Fruit fly (Drosophila melanogaster) whole organism, prepupa: ENCODE measurements around the gene Ugt316A1.

Experiments
- Blimp-1 ChIP-seq: fragments of 200-800 bp; sonication (Bioruptor generic); optimal IDR thresholded peaks from 3 replicates; lab custom pipeline; 2017; ENCODE audit warnings: missing biosample characterization, missing genetic modification characterization, mild to moderate bottlenecking, moderate library complexity, missing genetic modification reagents
- CG10669 ChIP-seq: fragments of 200-800 bp; sonication (Bioruptor generic); optimal IDR thresholded peaks from 3 replicates; lab custom pipeline; 2018; ENCODE audit warnings: missing biosample characterization, mild to moderate bottlenecking, missing genetic modification characterization, moderate library complexity
- CG11294 ChIP-seq: fragments of 200-800 bp; sonication (Bioruptor generic); IDR thresholded peaks from 2 replicates; pipeline ENCODE4 v1.3.6; 2022; ENCODE audit warnings: missing biosample characterization, missing genetic modification characterization
- CG11762 ChIP-seq: fragments of 200-800 bp; sonication (Bioruptor generic); optimal IDR thresholded peaks from 3 replicates; lab custom pipeline; 2016; ENCODE audit warnings: missing biosample characterization, missing genetic modification characterization; ENCODE audit not compliant: insufficient read depth
- CG15336 ChIP-seq: fragments of 200-800 bp; sonication (Bioruptor generic); IDR thresholded peaks from 2 replicates; pipeline ENCODE4 v1.3.6; 2022; ENCODE audit warnings: missing biosample characterization, missing genetic modification characterization
- CG1621 ChIP-seq: fragments of 200-800 bp; sonication (Bioruptor generic); optimal IDR thresholded peaks from 3 replicates; lab custom pipeline; 2018; ENCODE audit warnings: missing biosample characterization, mild to moderate bottlenecking, missing genetic modification characterization
- CG3032 ChIP-seq: fragments of 200-800 bp; optimal IDR thresholded peaks from 2 replicates; lab custom pipeline; 2019; ENCODE audit warnings: missing biosample characterization, mild to moderate bottlenecking, missing genetic modification characterization, moderate library complexity
- CG31627 ChIP-seq: fragments of 200-800 bp; sonication (Bioruptor generic); optimal IDR thresholded peaks from 3 replicates; lab custom pipeline; 2016; ENCODE audit warnings: missing biosample characterization, missing genetic modification characterization
- CG4318 ChIP-seq: fragments of 200-800 bp; sonication (Bioruptor generic); optimal IDR thresholded peaks from 3 replicates; lab custom pipeline; 2017; ENCODE audit warnings: missing biosample characterization, mild to moderate bottlenecking, missing genetic modification characterization
- CG6163 ChIP-seq: fragments of 200-800 bp; sonication (Bioruptor generic); IDR thresholded peaks from 3 replicates; pipeline ENCODE4 v1.3.6; 2022; ENCODE audit warnings: missing biosample characterization, missing genetic modification characterization
- CG6276 ChIP-seq: fragments of 200-800 bp; sonication (Bioruptor generic); optimal IDR thresholded peaks from 2 replicates; lab custom pipeline; 2017; ENCODE audit warnings: missing biosample characterization, mild to moderate bottlenecking, missing genetic modification characterization
- CG6854 ChIP-seq: fragments of 200-800 bp; sonication (Bioruptor generic); optimal IDR thresholded peaks from 2 replicates; lab custom pipeline; 2017; ENCODE audit warnings: missing biosample characterization, mild to moderate bottlenecking, missing genetic modification characterization
- CG7368 ChIP-seq: fragments of 200-800 bp; sonication (Bioruptor generic); optimal IDR thresholded peaks from 3 replicates; lab custom pipeline; 2016; ENCODE audit warnings: missing biosample characterization, missing genetic modification characterization
- CG8119 ChIP-seq: fragments of 200-800 bp; sonication (Bioruptor generic); IDR thresholded peaks from 3 replicates; pipeline ENCODE4 v1.3.6; 2022; ENCODE audit warnings: missing biosample characterization, missing genetic modification characterization
- CG8319 ChIP-seq: fragments of 200-800 bp; sonication (Bioruptor generic); optimal IDR thresholded peaks from 3 replicates; lab custom pipeline; 2016; ENCODE audit warnings: missing biosample characterization, missing genetic modification characterization
- CG8632 ChIP-seq: fragments of 200-800 bp; sonication (Bioruptor generic); optimal IDR thresholded peaks from 3 replicates; lab custom pipeline; 2016; ENCODE audit warnings: missing biosample characterization, missing genetic modification characterization
- CG9139 ChIP-seq: fragments of 200-800 bp; sonication (Bioruptor generic); optimal IDR thresholded peaks from 3 replicates; lab custom pipeline; 2017; ENCODE audit warnings: missing biosample characterization, mild to moderate bottlenecking, missing genetic modification characterization
- Eip75B ChIP-seq: fragments of 200-800 bp; sonication (Bioruptor generic); optimal IDR thresholded peaks from 3 replicates; lab custom pipeline; 2016; ENCODE audit warnings: missing biosample characterization, missing genetic modification characterization
- Eip78C ChIP-seq: fragments of 200-800 bp; sonication (Bioruptor generic); peaks from one replicate; lab custom pipeline; 2016; ENCODE audit warnings: missing biosample characterization, missing genetic modification characterization
- Eip93F ChIP-seq: fragments of 200-800 bp; sonication (Bioruptor generic); optimal IDR thresholded peaks from 2 replicates; lab custom pipeline; 2016; ENCODE audit warnings: missing biosample characterization, mild to moderate bottlenecking, missing genetic modification characterization
- Ets96B ChIP-seq: fragments of 200-800 bp; optimal IDR thresholded peaks from 2 replicates; lab custom pipeline; 2019; ENCODE audit warnings: missing biosample characterization, mild to moderate bottlenecking, missing genetic modification characterization, moderate library complexity
- Hr38 ChIP-seq: sonication (Bioruptor generic); optimal IDR thresholded peaks from 2 replicates; lab custom pipeline; 2016; ENCODE audit warnings: missing biosample characterization, missing genetic modification characterization
- Hr39 ChIP-seq: fragments of 200-800 bp; sonication (Bioruptor generic); optimal IDR thresholded peaks from 2 replicates; lab custom pipeline; 2016; ENCODE audit warnings: missing biosample characterization, missing genetic modification characterization
- Lpt ChIP-seq: fragments of 200-800 bp; sonication (Bioruptor generic); optimal IDR thresholded peaks from 3 replicates; lab custom pipeline; 2016; ENCODE audit warnings: missing biosample characterization, missing genetic modification characterization
- Met ChIP-seq: fragments of 200-800 bp; sonication (Bioruptor generic); optimal IDR thresholded peaks from 3 replicates; lab custom pipeline; 2016; ENCODE audit warnings: missing biosample characterization, missing genetic modification characterization
- OdsH ChIP-seq: fragments of 200-800 bp; sonication (Bioruptor generic); optimal IDR thresholded peaks from 3 replicates; lab custom pipeline; 2016; ENCODE audit warnings: missing biosample characterization, missing genetic modification characterization
- Smox ChIP-seq: fragments of 200-800 bp; sonication (Bioruptor generic); optimal IDR thresholded peaks from 3 replicates; lab custom pipeline; 2016; ENCODE audit warnings: missing biosample characterization, missing genetic modification characterization
- Sox102F ChIP-seq: fragments of 200-800 bp; sonication (Bioruptor generic); optimal IDR thresholded peaks from 2 replicates; lab custom pipeline; 2016; ENCODE audit warnings: missing biosample characterization, mild to moderate bottlenecking, missing genetic modification characterization
- Sox14 ChIP-seq: fragments of 200-800 bp; sonication (Bioruptor generic); optimal IDR thresholded peaks from 3 replicates; lab custom pipeline; 2016; ENCODE audit warnings: missing biosample characterization, missing genetic modification characterization
- Sox15 ChIP-seq: fragments of 200-800 bp; sonication (Bioruptor generic); optimal IDR thresholded peaks from 3 replicates; lab custom pipeline; 2016; ENCODE audit warnings: missing biosample characterization, missing genetic modification characterization
- achi ChIP-seq: fragments of 200-800 bp; sonication (Bioruptor generic); optimal IDR thresholded peaks from 3 replicates; lab custom pipeline; 2016; ENCODE audit warnings: missing biosample characterization, missing genetic modification characterization
- acj6 ChIP-seq: fragments of 200-800 bp; sonication (Bioruptor generic); optimal IDR thresholded peaks from 3 replicates; lab custom pipeline; 2016; ENCODE audit warnings: missing biosample characterization, missing genetic modification characterization
- dac ChIP-seq: fragments of 200-800 bp; sonication (Bioruptor generic); optimal IDR thresholded peaks from 2 replicates; lab custom pipeline; 2017; ENCODE audit warnings: missing biosample characterization, mild to moderate bottlenecking, missing genetic modification characterization
- dsx ChIP-seq: fragments of 200-800 bp; optimal IDR thresholded peaks from 3 replicates; lab custom pipeline; 2019; ENCODE audit warnings: missing biosample characterization, mild to moderate bottlenecking, missing genetic modification characterization, moderate library complexity; ENCODE audit not compliant: poor library complexity, severe bottlenecking
- eg ChIP-seq: fragments of 200-800 bp; sonication (Bioruptor generic); IDR thresholded peaks from 3 replicates; pipeline ENCODE4 v1.3.6; 2022; ENCODE audit warnings: missing biosample characterization, missing genetic modification characterization
- esn ChIP-seq: fragments of 200-800 bp; sonication (Bioruptor generic); optimal IDR thresholded peaks from 2 replicates; lab custom pipeline; 2016; ENCODE audit warnings: missing biosample characterization, mild to moderate bottlenecking, missing genetic modification characterization, moderate library complexity
- fd59A ChIP-seq: fragments of 200-800 bp; sonication (Bioruptor generic); optimal IDR thresholded peaks from 2 replicates; lab custom pipeline; 2017; ENCODE audit warnings: missing biosample characterization, mild to moderate bottlenecking, missing genetic modification characterization, missing genetic modification reagents
- lz ChIP-seq: fragments of 200-800 bp; sonication (Bioruptor generic); optimal IDR thresholded peaks from 3 replicates; lab custom pipeline; 2016; ENCODE audit warnings: missing biosample characterization, missing genetic modification characterization
- net ChIP-seq: fragments of 200-800 bp; sonication (Bioruptor generic); optimal IDR thresholded peaks from 3 replicates; lab custom pipeline; 2016; ENCODE audit warnings: missing biosample characterization, missing genetic modification characterization
- pdm3 ChIP-seq: fragments of 200-800 bp; sonication (Bioruptor generic); optimal IDR thresholded peaks from 3 replicates; lab custom pipeline; 2016; ENCODE audit warnings: missing biosample characterization, missing genetic modification characterization
- salr ChIP-seq, 2 experiments: fragments of 200-800 bp; sonication (Bioruptor generic); optimal IDR thresholded peaks; 3 replicates each; lab custom pipeline; 2016 to 2018; ENCODE audit warnings: missing biosample characterization in 2 of 2, missing genetic modification characterization in 2 of 2, mild to moderate bottlenecking in 1 of 2
- spab ChIP-seq: fragments of 200-800 bp; sonication (Bioruptor generic); optimal IDR thresholded peaks from 2 replicates; lab custom pipeline; 2017; ENCODE audit warnings: missing biosample characterization, mild to moderate bottlenecking, missing genetic modification characterization, missing genetic modification reagents
- ss ChIP-seq, 2 experiments: fragments of 200-800 bp; sonication (Bioruptor generic); optimal IDR thresholded peaks; 2 replicates in 1 of 2; 3 replicates in 1 of 2; lab custom pipeline; 2017 to 2018; ENCODE audit warnings: mild to moderate bottlenecking in 2 of 2, missing biosample characterization in 2 of 2, missing genetic modification characterization in 2 of 2, moderate library complexity in 1 of 2
- svp ChIP-seq: fragments of 200-800 bp; sonication (Bioruptor generic); peaks from one replicate; lab custom pipeline; 2016; ENCODE audit warnings: missing biosample characterization, missing genetic modification characterization
- topi ChIP-seq: fragments of 200-800 bp; sonication (Bioruptor generic); optimal IDR thresholded peaks from 3 replicates; lab custom pipeline; 2016; ENCODE audit warnings: missing biosample characterization, missing genetic modification characterization
- vri ChIP-seq: fragments of 200-800 bp; sonication (Bioruptor generic); optimal IDR thresholded peaks from 3 replicates; lab custom pipeline; 2016; ENCODE audit warnings: missing biosample characterization, mild to moderate bottlenecking, missing genetic modification characterization

Gene Ugt316A1

DNA sequence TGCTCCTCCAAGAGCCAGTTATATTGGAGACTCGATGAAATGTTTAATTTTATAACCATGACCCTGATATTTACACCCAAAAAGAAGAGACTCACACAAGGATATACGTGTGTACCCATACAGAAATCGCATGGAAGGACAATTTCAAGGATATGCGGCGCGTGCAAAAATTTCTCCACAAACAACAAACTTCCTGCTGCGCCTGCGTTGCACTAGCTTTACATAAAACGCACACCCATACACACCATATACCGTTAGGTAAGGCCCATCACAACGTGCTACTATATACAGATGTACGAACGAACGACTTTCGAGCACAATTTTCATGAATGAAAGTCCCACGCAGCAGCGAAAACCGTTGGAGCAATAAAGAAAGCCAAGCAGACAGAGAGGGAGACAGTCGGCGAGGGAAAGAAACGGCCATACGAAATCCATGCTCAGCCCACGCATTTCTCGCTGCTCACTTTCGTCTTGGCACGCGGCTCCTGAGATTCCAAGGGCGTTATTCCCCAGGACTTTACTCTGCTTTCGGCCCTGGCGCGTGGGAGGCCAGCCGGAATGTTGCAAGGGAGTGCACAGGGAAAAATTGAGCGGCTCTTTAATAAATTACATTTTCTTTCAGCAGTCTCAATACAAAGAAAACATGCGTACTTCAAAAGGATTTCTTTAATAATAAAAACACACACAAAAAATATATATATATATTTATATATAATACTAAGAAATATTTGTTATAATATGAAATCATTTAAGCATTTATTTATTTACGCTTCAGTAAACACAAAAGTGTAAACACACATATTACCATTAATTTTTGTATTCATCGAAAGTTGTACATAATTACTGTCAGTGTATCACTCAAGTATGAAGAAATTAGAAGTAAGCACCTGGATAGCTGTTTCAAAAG, 25.0 kb upstream of the Ugt316A1 start (continued):
- TF ChIP-seq esn (peak; percentile 28), Sox14 (GFP tag; lab: Kevin White, UChicago) (no peak), Blimp-1 (GFP tag; lab: Kevin White, UChicago) (peak; percentile 9), achi (peak; percentile 23), CG10669 (GFP tag; lab: Kevin White, UChicago) (no peak), fd59A (GFP tag; lab: Kevin White, UChicago) (no peak), CG6276 (GFP tag; lab: Kevin White, UChicago) (no peak), CG7368 (GFP tag; lab: Kevin White, UChicago) (peak; percentile 17), Sox102F (GFP tag; lab: Kevin White, UChicago) (no peak)

dm6 chr3L:19086364-19087200, 24.0 kb upstream of the Ugt316A1 start, which contains the start of gene Mkp3:
TSS of gene Mkp3 (minus strand) at chr3L:19086426.
- TF ChIP-seq OdsH (peak; percentile 88), Eip93F (GFP tag; lab: Kevin White, UChicago) (peak; percentile 81), dac (GFP tag; lab: Kevin White, UChicago) (peak; percentile 71), Eip78C (peak; percentile 95), ss (GFP tag; optimal IDR thresholded peaks at IDR 0.05; lab: Kevin White, UChicago) (peak; percentile 87 to 88), Smox (peak; percentile 59), spab (GFP tag; lab: Kevin White, UChicago) (peak; percentile 89), CG7368 (GFP tag; lab: Kevin White, UChicago) (peak; percentile 64), CG11294 (GFP tag; lab: Robert Waterston, UW) (peak; percentile 87), CG4318 (GFP tag; lab: Kevin White, UChicago) (peak; percentile 83), CG8119 (GFP tag; lab: Robert Waterston, UW) (peak; percentile 97), svp (GFP tag; lab: Kevin White, UChicago) (peak; percentile 83), CG6163 (peak; percentile 93), CG9139 (GFP tag; lab: Kevin White, UChicago) (peak; percentile 79), acj6 (peak; percentile 87), CG3032 (tag; lab: Kevin White, UChicago) (peak; percentile 91), pdm3 (GFP tag; lab: Kevin White, UChicago) (peak; percentile 75), CG31627 (GFP tag; lab: Kevin White, UChicago) (peak; percentile 10), CG15336 (GFP tag; lab: Robert Waterston, UW) (peak; percentile 98), Hr39 (GFP tag; lab: Kevin White, UChicago) (peak; percentile 51), Sox102F (GFP tag; lab: Kevin White, UChicago) (peak; percentile 70), salr (GFP tag; optimal IDR thresholded peaks at IDR 0.05; lab: Kevin White, UChicago) (peak; percentile 66 to 82), Ets96B (peak; percentile 91), CG11762 (GFP tag; lab: Kevin White, UChicago) (peak; percentile 81), Hr38 (GFP tag; lab: Kevin White, UChicago) (no peak), net (GFP tag; lab: Kevin White, UChicago) (peak; percentile 85), dsx (GFP tag; lab: Kevin White, UChicago) (peak; percentile 83), Eip75B (GFP tag; lab: Kevin White, UChicago) (peak; percentile 63), Met (GFP tag; lab: Kevin White, UChicago) (peak; percentile 73), CG1621 (tag; lab: Kevin White, UChicago) (peak; percentile 75), CG8632 (GFP tag; lab: Kevin White, UChicago) (peak; percentile 85), lz (peak; percentile 63), Sox15 (peak; percentile 61), vri (peak; percentile 73), topi (GFP tag; lab: Kevin White, UChicago) (peak; percentile 58), eg (peak; percentile 95), CG6854 (GFP tag; lab: Kevin White, UChicago) (peak; percentile 74), CG8319 (GFP tag; lab: Kevin White, UChicago) (peak; percentile 61), Lpt (GFP tag; lab: Kevin White, UChicago) (peak; percentile 86)
